Fruit fly (Drosophila melanogaster) whole organism, wandering third instar larva: ENCODE measurements around the gene CG17141.

Experiments
- Hr78 ChIP-seq: fragments of >200 bp; optimal IDR thresholded peaks from 2 replicates; lab custom pipeline; 2017; ENCODE audit warnings: missing biosample characterization, missing genetic modification characterization
- Myc ChIP-seq: fragments of >200 bp; optimal IDR thresholded peaks from 2 replicates; lab custom pipeline; 2017
- sv ChIP-seq: fragments of 200-800 bp; sonication (Bioruptor generic); optimal IDR thresholded peaks from 3 replicates; lab custom pipeline; 2016; ENCODE audit warnings: missing biosample characterization, missing genetic modification characterization
- woc ChIP-seq: sonication (Bioruptor generic); optimal IDR thresholded peaks from 2 replicates; lab custom pipeline; 2016; ENCODE audit warnings: missing biosample characterization, mild to moderate bottlenecking, missing genetic modification characterization

DNA sequence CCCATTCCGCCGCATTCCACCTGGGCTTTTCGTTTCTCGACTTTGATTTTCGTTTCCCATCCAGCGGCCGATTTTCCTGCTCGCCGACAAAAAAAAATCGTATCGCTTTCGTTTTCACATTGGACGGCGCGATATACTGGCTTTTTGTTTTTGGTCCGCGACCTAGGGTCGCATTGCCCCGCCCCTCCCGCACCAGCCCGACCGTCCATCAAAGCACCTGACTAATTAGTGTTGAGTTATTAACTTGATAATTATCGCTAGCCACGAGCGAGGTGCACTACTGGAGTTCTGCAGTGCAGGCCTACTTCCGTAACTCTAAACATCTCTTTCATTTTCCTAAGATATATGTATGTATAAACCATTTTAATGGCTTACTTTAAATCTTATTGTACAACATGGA is 4.3 kb upstream of the CG17141 start:
- TF ChIP-seq woc (no peak), sv (GFP tag; lab: Kevin White, UChicago) (no peak), Myc (no peak), Hr78 (no peak)
